Worm (Caenorhabditis elegans) whole organism, late embryonic: Measurements from ENCODE around the gene Y53F4B.1.

Experiments used
- C38D4.7 ChIP-seq: fragments of 200-800 bp; sonication (Bioruptor generic); optimal IDR thresholded peaks from 2 replicates; lab custom pipeline; 2018; ENCODE audit warnings: mild to moderate bottlenecking, missing genetic modification characterization, moderate library complexity, missing compliant biosample characterization
- F13H6.1 ChIP-seq: sonication (generic microtip); optimal IDR thresholded peaks from 2 replicates; lab custom pipeline; 2016; ENCODE audit warnings: missing genetic modification characterization, missing compliant biosample characterization
- K02D7.2 ChIP-seq: sonication (generic microtip); optimal IDR thresholded peaks from 2 replicates; lab custom pipeline; 2017; ENCODE audit warnings: mild to moderate bottlenecking, missing genetic modification characterization, missing compliant biosample characterization
- K09A11.1 ChIP-seq: sonication (generic microtip); optimal IDR thresholded peaks from 2 replicates; lab custom pipeline; 2017; ENCODE audit warnings: antibody characterized with exemption, mild to moderate bottlenecking, missing genetic modification characterization, missing compliant biosample characterization; ENCODE audit not compliant: insufficient read depth
- ama-1 ChIP-seq: fragments of 150-350 bp; optimal IDR thresholded peaks from 2 replicates; lab custom pipeline; 2014
- ceh-18 ChIP-seq: sonication (generic microtip); optimal IDR thresholded peaks from 2 replicates; lab custom pipeline; 2016; ENCODE audit warnings: missing genetic modification characterization, missing compliant biosample characterization
- ceh-19 ChIP-seq: fragments of 200-800 bp; sonication (Bioruptor generic); optimal IDR thresholded peaks from 2 replicates; lab custom pipeline; 2018; ENCODE audit warnings: mild to moderate bottlenecking, missing genetic modification characterization, missing compliant biosample characterization
- ceh-2 ChIP-seq: sonication (generic microtip); optimal IDR thresholded peaks from 2 replicates; lab custom pipeline; 2016; ENCODE audit warnings: missing genotype, missing genetic modification characterization, missing compliant biosample characterization
- ceh-22 ChIP-seq: sonication (generic microtip); optimal IDR thresholded peaks from 2 replicates; lab custom pipeline; 2017; ENCODE audit warnings: missing biosample characterization, missing genetic modification characterization
- ceh-24 ChIP-seq: sonication (generic microtip); optimal IDR thresholded peaks from 2 replicates; lab custom pipeline; 2016; ENCODE audit warnings: mild to moderate bottlenecking, missing genetic modification characterization, missing compliant biosample characterization
- ceh-30 ChIP-seq: fragments of 150-350 bp; optimal IDR thresholded peaks from 2 replicates; lab custom pipeline; 2014; ENCODE audit warnings: missing biosample characterization, missing genetic modification characterization
- ceh-31 ChIP-seq: sonication (generic microtip); optimal IDR thresholded peaks from 2 replicates; lab custom pipeline; 2016; ENCODE audit warnings: missing genetic modification characterization, missing compliant biosample characterization
- ceh-48 ChIP-seq: sonication (generic microtip); optimal IDR thresholded peaks from 2 replicates; lab custom pipeline; 2016; ENCODE audit warnings: missing genetic modification characterization, inconsistent platforms, missing compliant biosample characterization
- ceh-9 ChIP-seq: sonication (generic microtip); optimal IDR thresholded peaks from 2 replicates; lab custom pipeline; 2016; ENCODE audit warnings: mild to moderate bottlenecking, missing genetic modification characterization, inconsistent platforms, missing compliant biosample characterization
- che-1 ChIP-seq: sonication (generic microtip); optimal IDR thresholded peaks from 2 replicates; lab custom pipeline; 2016; ENCODE audit warnings: mild to moderate bottlenecking, missing genetic modification characterization, missing compliant biosample characterization
- dmd-4 ChIP-seq: sonication (generic microtip); optimal IDR thresholded peaks from 2 replicates; lab custom pipeline; 2016; ENCODE audit warnings: borderline replicate concordance, missing genetic modification characterization, missing compliant biosample characterization
- dve-1 ChIP-seq: sonication (generic microtip); optimal IDR thresholded peaks from 2 replicates; lab custom pipeline; 2017; ENCODE audit warnings: antibody characterized with exemption, mild to moderate bottlenecking, missing genetic modification characterization, missing compliant biosample characterization
- elt-2 ChIP-seq: sonication (generic microtip); optimal IDR thresholded peaks from 2 replicates; lab custom pipeline; 2016; ENCODE audit warnings: missing genetic modification reagents, missing genetic modification characterization, missing compliant biosample characterization
- ets-4 ChIP-seq: sonication (generic microtip); optimal IDR thresholded peaks from 2 replicates; lab custom pipeline; 2016; ENCODE audit warnings: missing genetic modification characterization, missing compliant biosample characterization
- eyg-1 ChIP-seq: sonication (generic microtip); optimal IDR thresholded peaks from 2 replicates; lab custom pipeline; 2016; ENCODE audit warnings: missing genotype, missing genetic modification characterization, missing compliant biosample characterization
- fax-1 ChIP-seq: sonication (generic microtip); optimal IDR thresholded peaks from 2 replicates; lab custom pipeline; 2016; ENCODE audit warnings: missing genotype, missing genetic modification characterization, missing compliant biosample characterization
- hlh-13 ChIP-seq: fragments of 200-800 bp; sonication (Bioruptor generic); optimal IDR thresholded peaks from 2 replicates; lab custom pipeline; 2018; ENCODE audit warnings: mild to moderate bottlenecking, missing genetic modification characterization, missing compliant biosample characterization
- hlh-15 ChIP-seq: sonication (generic microtip); optimal IDR thresholded peaks from 2 replicates; lab custom pipeline; 2016; ENCODE audit warnings: missing genetic modification characterization, missing compliant biosample characterization
- hlh-6 ChIP-seq: sonication (generic microtip); optimal IDR thresholded peaks from 2 replicates; lab custom pipeline; 2016; ENCODE audit warnings: missing genotype, missing genetic modification characterization, missing compliant biosample characterization
- lim-6 ChIP-seq: sonication (generic microtip); optimal IDR thresholded peaks from 2 replicates; lab custom pipeline; 2016; ENCODE audit warnings: missing genetic modification characterization, missing compliant biosample characterization
- lin-11 ChIP-seq: fragments of 200-800 bp; sonication (Bioruptor generic); optimal IDR thresholded peaks from 2 replicates; lab custom pipeline; 2018; ENCODE audit warnings: mild to moderate bottlenecking, missing genetic modification characterization, missing compliant biosample characterization
- madf-2 ChIP-seq: sonication (generic microtip); optimal IDR thresholded peaks from 2 replicates; lab custom pipeline; 2017; ENCODE audit warnings: missing genetic modification characterization, missing compliant biosample characterization
- mec-3 ChIP-seq: sonication (generic microtip); optimal IDR thresholded peaks from 2 replicates; lab custom pipeline; 2016; ENCODE audit warnings: borderline replicate concordance, missing genetic modification characterization, missing compliant biosample characterization
- nfya-1 ChIP-seq: sonication (generic microtip); optimal IDR thresholded peaks from 2 replicates; lab custom pipeline; 2017; ENCODE audit warnings: missing genetic modification characterization, mild to moderate bottlenecking, missing compliant biosample characterization, antibody characterized with exemption, moderate library complexity
- nhr-232 ChIP-seq: sonication (generic microtip); optimal IDR thresholded peaks from 2 replicates; lab custom pipeline; 2016; ENCODE audit warnings: missing genetic modification characterization, missing compliant biosample characterization
- odd-2 ChIP-seq: sonication (generic microtip); optimal IDR thresholded peaks from 2 replicates; lab custom pipeline; 2017; ENCODE audit warnings: antibody characterized with exemption, mild to moderate bottlenecking, missing genetic modification characterization, missing compliant biosample characterization
- pag-3 ChIP-seq: sonication (generic microtip); optimal IDR thresholded peaks from 2 replicates; lab custom pipeline; 2016; ENCODE audit warnings: missing compliant biosample characterization, missing genetic modification characterization, borderline replicate concordance
- pax-1 ChIP-seq: fragments of 150-350 bp; optimal IDR thresholded peaks from 2 replicates; lab custom pipeline; 2014; ENCODE audit warnings: missing biosample characterization, missing genetic modification characterization
- pha-2 ChIP-seq: sonication (generic microtip); optimal IDR thresholded peaks from 2 replicates; lab custom pipeline; 2017; ENCODE audit warnings: mild to moderate bottlenecking, missing genetic modification characterization, missing compliant biosample characterization
- pha-4 ChIP-seq: fragments of 150-350 bp; optimal IDR thresholded peaks from 2 replicates; lab custom pipeline; 2018; ENCODE audit warnings: missing biosample characterization, missing genetic modification reagents, missing genetic modification characterization
- pqm-1 ChIP-seq: sonication (generic microtip); optimal IDR thresholded peaks from 2 replicates; lab custom pipeline; 2016; ENCODE audit warnings: missing genetic modification characterization, missing compliant biosample characterization
- pros-1 ChIP-seq: fragments of 150-350 bp; optimal IDR thresholded peaks from 2 replicates; lab custom pipeline; 2014; ENCODE audit warnings: missing biosample characterization, missing genetic modification reagents, missing genetic modification characterization
- rnt-1 ChIP-seq: sonication (generic microtip); optimal IDR thresholded peaks from 2 replicates; lab custom pipeline; 2016; ENCODE audit warnings: missing genetic modification characterization, missing compliant biosample characterization
- sdc-2 ChIP-seq: sonication (generic microtip); optimal IDR thresholded peaks from 2 replicates; lab custom pipeline; 2016; ENCODE audit warnings: missing genotype, missing genetic modification characterization, missing compliant biosample characterization
- sox-2 ChIP-seq: fragments of 200-800 bp; sonication (Bioruptor generic); IDR thresholded peaks from 2 replicates; pipeline ENCODE4 v1.3.6; 2022; ENCODE audit warnings: missing genetic modification reagents, missing genetic modification characterization, missing compliant biosample characterization
- syd-9 ChIP-seq: sonication (generic microtip); optimal IDR thresholded peaks from 2 replicates; lab custom pipeline; 2016; ENCODE audit warnings: mild to moderate bottlenecking, missing genetic modification characterization, moderate library complexity, missing compliant biosample characterization
- unc-3 ChIP-seq, 2 experiments: fragments of 200-800 bp in 1 of 2; sonication (Bioruptor generic) in 1 of 2; sonication (generic microtip) in 1 of 2; conservative IDR thresholded peaks in 1 of 2; optimal IDR thresholded peaks in 1 of 2; 2 replicates each; pipeline versions ENCODE4 v1.3.6 to Lab custom; 2016 to 2022; ENCODE audit warnings: missing compliant biosample characterization in 2 of 2, missing genetic modification characterization in 2 of 2, missing genetic modification reagents in 1 of 2
- unc-42 ChIP-seq: sonication (generic microtip); optimal IDR thresholded peaks from 2 replicates; lab custom pipeline; 2016; ENCODE audit warnings: missing genotype, missing genetic modification characterization, missing compliant biosample characterization
- unc-55 ChIP-seq: sonication (generic microtip); optimal IDR thresholded peaks from 2 replicates; lab custom pipeline; 2017; ENCODE audit warnings: missing biosample characterization, missing genetic modification reagents, missing genetic modification characterization

Y53F4B.1 gene

DNA sequence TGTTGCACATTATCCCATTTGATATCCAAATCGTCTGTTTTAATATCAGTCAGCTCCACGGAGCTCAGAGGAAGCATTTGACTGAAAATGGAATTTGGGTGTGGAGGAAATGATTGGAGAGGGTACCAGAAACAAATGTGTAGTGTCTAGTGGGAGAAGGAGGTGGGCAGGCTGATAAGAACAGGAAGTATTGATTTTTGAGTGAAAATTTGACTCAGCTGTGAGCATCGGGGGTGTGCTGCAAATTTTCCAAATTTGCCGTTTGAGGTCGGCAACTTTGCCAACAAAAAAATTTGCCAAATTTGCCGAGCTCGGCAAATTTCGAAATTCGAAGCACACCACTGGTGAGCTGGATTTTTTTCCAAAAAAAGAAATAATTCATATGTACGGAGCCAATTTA, at the start of gene Y53F4B.1:
Y53F4B.1 (minus strand) TSS at position 101 of the 400 bp plus-strand sequence.
- TF ChIP-seq ceh-18 (tag; lab: Kevin White, UChicago), result no peak
- TF ChIP-seq dmd-4 (tag; lab: Kevin White, UChicago), result no peak
- TF ChIP-seq syd-9, result no peak
- no peak for TF ChIP-seq ceh-31 (tag; lab: Kevin White, UChicago)
- no peak for TF ChIP-seq K09A11.1 (tag; lab: Kevin White, UChicago)
- TF ChIP-seq C38D4.7 (GFP tag; lab: Kevin White, UChicago), result no peak
- no peak for TF ChIP-seq unc-55 (GFP tag; lab: Kevin White, UChicago)
- TF ChIP-seq ceh-22 (tag; lab: Kevin White, UChicago), result no peak
- TF ChIP-seq sox-2 (GFP tag; lab: Robert Waterston, UW), result no peak
- no peak for TF ChIP-seq elt-2 (tag; lab: Kevin White, UChicago)

DNA sequence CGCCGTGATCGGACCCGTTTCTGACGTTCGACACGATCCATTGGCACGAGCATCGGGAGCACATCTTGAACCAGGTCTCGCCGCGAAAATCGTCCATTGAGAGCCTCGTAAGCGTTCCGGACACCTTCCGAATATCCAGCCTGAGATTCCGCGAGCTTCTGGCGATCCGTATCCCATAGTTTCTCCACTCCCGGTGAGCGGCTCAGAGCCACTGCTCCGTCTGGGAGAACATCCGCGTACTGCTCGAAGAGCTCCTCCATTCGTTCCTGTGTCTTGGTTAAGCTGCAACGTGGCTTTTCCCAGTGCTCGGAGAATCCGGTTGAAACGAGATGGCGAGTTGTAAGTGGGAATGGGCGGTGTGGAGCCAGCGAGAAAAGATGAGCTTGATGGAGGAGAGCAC, 47.1 kb upstream of the Y53F4B.1 start:
- TF ChIP-seq hlh-13 (GFP tag; lab: Kevin White, UChicago) (no peak), pag-3 (tag; lab: Kevin White, UChicago) (no peak), C38D4.7 (GFP tag; lab: Kevin White, UChicago) (no peak), ceh-19 (GFP tag; lab: Kevin White, UChicago) (no peak), unc-42 (tag; lab: Kevin White, UChicago) (no peak), ceh-9 (tag; lab: Kevin White, UChicago) (no peak), ceh-22 (tag; lab: Kevin White, UChicago) (no peak), pax-1 (tag; lab: Kevin White, UChicago) (no peak), nhr-232 (tag; lab: Kevin White, UChicago) (no peak), ceh-2 (tag; lab: Kevin White, UChicago) (no peak), mec-3 (no peak), pha-2 (tag; lab: Kevin White, UChicago) (no peak), sdc-2 (tag; lab: Kevin White, UChicago) (no peak), lim-6 (tag; lab: Kevin White, UChicago) (no peak), rnt-1 (tag; lab: Kevin White, UChicago) (no peak), unc-3 (GFP tag; conservative IDR thresholded peaks at IDR 0.05; lab: Robert Waterston, UW) (no peak), unc-3 (tag; optimal IDR thresholded peaks at IDR 0.05; lab: Kevin White, UChicago) (no peak), lin-11 (no peak), ets-4 (no peak)
- TF ChIP-seq, all 69 proteins: peak for 0

DNA sequence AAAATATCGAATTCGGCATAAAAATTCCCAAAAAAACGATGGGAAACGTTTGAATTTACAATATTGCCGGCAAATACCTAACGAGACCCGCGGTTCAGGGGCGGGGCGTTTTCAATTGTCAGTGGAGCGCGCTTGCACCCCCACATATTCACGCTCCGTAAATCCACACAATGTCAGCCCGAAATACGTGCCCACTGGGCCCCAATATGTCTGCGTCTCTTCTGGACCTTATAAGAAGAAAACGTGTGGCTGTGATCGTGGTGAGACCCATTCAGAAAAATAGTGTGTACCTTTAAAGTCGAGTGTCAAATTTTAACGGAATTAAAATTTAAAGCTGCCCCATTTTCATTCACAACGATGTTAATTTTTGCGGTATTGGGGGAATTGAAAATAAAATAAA, 46.5 kb upstream of the Y53F4B.1 start:
- TF ChIP-seq unc-55 (GFP tag; lab: Kevin White, UChicago) (no peak), odd-2 (tag; lab: Kevin White, UChicago) (no peak), unc-42 (tag; lab: Kevin White, UChicago) (no peak), ceh-18 (tag; lab: Kevin White, UChicago) (no peak), F13H6.1 (tag; lab: Kevin White, UChicago) (no peak), hlh-13 (GFP tag; lab: Kevin White, UChicago) (no peak), rnt-1 (tag; lab: Kevin White, UChicago) (no peak), ceh-19 (GFP tag; lab: Kevin White, UChicago) (no peak), ceh-24 (tag; lab: Kevin White, UChicago) (no peak), ceh-2 (tag; lab: Kevin White, UChicago) (no peak), K09A11.1 (tag; lab: Kevin White, UChicago) (no peak), ama-1 (lab: Kevin White, UChicago) (no peak), madf-2 (tag; lab: Kevin White, UChicago) (no peak), ceh-48 (tag; lab: Kevin White, UChicago) (no peak), sox-2 (GFP tag; lab: Robert Waterston, UW) (no peak), K02D7.2 (no peak), fax-1 (tag; lab: Kevin White, UChicago) (no peak), ceh-30 (tag; lab: Kevin White, UChicago) (no peak)

DNA sequence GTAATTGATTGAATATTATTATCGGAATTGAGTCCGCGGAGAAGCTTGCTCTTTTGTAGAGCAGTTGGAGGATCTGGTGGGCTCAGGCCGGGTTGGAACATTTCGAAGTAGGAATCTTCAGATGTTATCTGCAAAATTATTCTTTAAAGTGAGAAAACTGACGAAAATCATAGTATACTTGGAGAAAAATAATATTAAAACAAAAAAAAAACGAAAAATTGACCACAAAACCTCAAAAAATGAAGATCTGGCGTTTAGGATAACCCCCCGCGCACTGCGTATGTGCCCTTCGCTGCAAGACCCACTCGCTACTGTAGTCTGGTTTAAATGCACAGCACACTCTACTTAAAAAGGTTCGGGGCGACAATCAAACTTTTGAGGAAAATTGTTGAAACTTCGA, 45.4 kb upstream of the Y53F4B.1 start, which contains the start of gene Y53F4B.10:
Y53F4B.10 (minus strand) TSS at position 101 of the 400 bp plus-strand sequence.
- no peak for TF ChIP-seq che-1 (tag; lab: Kevin White, UChicago)
- no peak for TF ChIP-seq elt-2 (tag; lab: Kevin White, UChicago)
- no peak for TF ChIP-seq pros-1 (tag; lab: Kevin White, UChicago)
- TF ChIP-seq hlh-13 (GFP tag; lab: Kevin White, UChicago), result no peak
- no peak for TF ChIP-seq pha-2 (tag; lab: Kevin White, UChicago)
- no peak for TF ChIP-seq hlh-6
- TF ChIP-seq pqm-1, result no peak
- TF ChIP-seq ceh-18 (tag; lab: Kevin White, UChicago), result no peak
- TF ChIP-seq hlh-15 (tag; lab: Kevin White, UChicago), result no peak
- TF ChIP-seq dve-1 (tag; lab: Kevin White, UChicago), result no peak
- no peak for TF ChIP-seq syd-9
- no peak for TF ChIP-seq fax-1 (tag; lab: Kevin White, UChicago)
- TF ChIP-seq pha-4 (tag; lab: Kevin White, UChicago), result no peak
- no peak for TF ChIP-seq mec-3
- no peak for TF ChIP-seq nfya-1 (tag; lab: Kevin White, UChicago)
- no peak for TF ChIP-seq nhr-232 (tag; lab: Kevin White, UChicago)
- TF ChIP-seq ceh-24 (tag; lab: Kevin White, UChicago), result no peak
- TF ChIP-seq eyg-1 (tag; lab: Kevin White, UChicago), result no peak
- TF ChIP-seq, all 69 proteins: peak for 0
